Worm (Caenorhabditis elegans) whole organism, late embryonic: ENCODE measurements around the gene F54H5.2.

Experiments used
- T23F11.4 ChIP-seq: fragments of 200-800 bp; sonication (Bioruptor generic); optimal IDR thresholded peaks from 2 replicates; lab custom pipeline; 2018; ENCODE audit warnings: mild to moderate bottlenecking, missing genetic modification characterization, missing compliant biosample characterization
- ama-1 ChIP-seq: fragments of 150-350 bp; optimal IDR thresholded peaks from 2 replicates; lab custom pipeline; 2014
- ceh-31 ChIP-seq: sonication (generic microtip); optimal IDR thresholded peaks from 2 replicates; lab custom pipeline; 2016; ENCODE audit warnings: missing genetic modification characterization, missing compliant biosample characterization
- elt-4 ChIP-seq: sonication (generic microtip); optimal IDR thresholded peaks from 2 replicates; lab custom pipeline; 2016; ENCODE audit warnings: missing genetic modification characterization, missing compliant biosample characterization
- fax-1 ChIP-seq: sonication (generic microtip); optimal IDR thresholded peaks from 2 replicates; lab custom pipeline; 2016; ENCODE audit warnings: missing genotype, missing genetic modification characterization, missing compliant biosample characterization
- fkh-6 ChIP-seq: sonication (generic microtip); optimal IDR thresholded peaks from 2 replicates; lab custom pipeline; 2016; ENCODE audit warnings: missing genetic modification characterization, missing compliant biosample characterization
- hlh-30 ChIP-seq: sonication (generic microtip); optimal IDR thresholded peaks from 2 replicates; lab custom pipeline; 2017; ENCODE audit warnings: antibody characterized with exemption, missing genetic modification characterization, missing compliant biosample characterization; ENCODE audit not compliant: insufficient read depth
- pqm-1 ChIP-seq: sonication (generic microtip); optimal IDR thresholded peaks from 2 replicates; lab custom pipeline; 2016; ENCODE audit warnings: missing genetic modification characterization, missing compliant biosample characterization
- sdc-2 ChIP-seq: sonication (generic microtip); optimal IDR thresholded peaks from 2 replicates; lab custom pipeline; 2016; ENCODE audit warnings: missing genotype, missing genetic modification characterization, missing compliant biosample characterization
- ttx-3 ChIP-seq: sonication (generic microtip); optimal IDR thresholded peaks from 2 replicates; lab custom pipeline; 2016; ENCODE audit warnings: missing genetic modification reagents, missing genetic modification characterization, missing compliant biosample characterization
- unc-42 ChIP-seq: sonication (generic microtip); optimal IDR thresholded peaks from 2 replicates; lab custom pipeline; 2016; ENCODE audit warnings: missing genotype, missing genetic modification characterization, missing compliant biosample characterization
- unc-86 ChIP-seq: sonication (generic microtip); optimal IDR thresholded peaks from 2 replicates; lab custom pipeline; 2016; ENCODE audit warnings: missing genetic modification characterization, missing compliant biosample characterization
- ztf-16 ChIP-seq: sonication (generic microtip); optimal IDR thresholded peaks from 2 replicates; lab custom pipeline; 2017; ENCODE audit warnings: missing genetic modification characterization, missing compliant biosample characterization

The F54H5.2 gene

ce11 chrII:6673894-6674293 is 46.6 kb downstream of the F54H5.2 start, which contains the start of gene H43E16.1:
TSS of gene H43E16.1 (plus strand) at chrII:6674268.
- TF ChIP-seq elt-4 (tag; lab: Kevin White, UChicago) (no peak), pqm-1 (tag; lab: Kevin White, UChicago) (no peak), unc-42 (tag; lab: Kevin White, UChicago) (no peak), hlh-30 (tag; lab: Kevin White, UChicago) (no peak), ztf-16 (tag; lab: Kevin White, UChicago) (no peak), ama-1 (no peak), T23F11.4 (no peak), ceh-31 (tag; lab: Kevin White, UChicago) (no peak), sdc-2 (no peak), fax-1 (tag; lab: Kevin White, UChicago) (no peak), fkh-6 (tag; lab: Kevin White, UChicago) (no peak), ttx-3 (tag; lab: Kevin White, UChicago) (no peak), unc-86 (tag; lab: Kevin White, UChicago) (no peak)
